Worm (Caenorhabditis elegans): Measurements from ENCODE around the gene srd-19.

The srd-19 gene

DNA sequence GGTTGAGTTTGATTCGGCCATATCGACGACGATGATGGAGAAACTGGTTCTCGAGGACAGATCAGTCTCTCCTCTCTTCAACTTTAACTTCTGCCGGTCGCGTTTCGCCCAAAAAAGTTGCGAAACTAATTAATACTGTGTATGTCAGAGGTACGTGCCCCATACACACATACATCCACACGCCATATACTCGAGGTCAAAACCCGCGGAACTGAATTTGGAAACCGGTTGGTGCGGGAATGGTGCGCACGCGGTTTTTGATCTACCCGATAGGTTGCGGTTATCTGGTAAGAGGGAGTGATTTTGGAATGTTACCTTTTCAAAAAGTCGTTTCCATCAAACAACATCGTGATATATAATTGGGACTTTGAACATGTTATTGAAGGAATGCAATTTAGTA is 48.4 kb downstream of the srd-19 start, which contains the start of gene ifbp-1:
Gene ifbp-1, minus strand, starts transcription at position 85 of the 400 bp plus-strand sequence.
- no peak for TF ChIP-seq unc-120 (tag; optimal IDR thresholded peaks at IDR 0.05; ENCODE audit: poor library complexity, severe bottlenecking)
- no peak for TF ChIP-seq zip-8 (tag; optimal IDR thresholded peaks at IDR 0.05)
- no peak for TF ChIP-seq ham-2 (GFP tag; optimal IDR thresholded peaks at IDR 0.05)
- TF ChIP-seq ceh-43 (GFP tag; optimal IDR thresholded peaks at IDR 0.05), result no peak
- TF ChIP-seq mep-1 (tag; optimal IDR thresholded peaks at IDR 0.05), result no peak
- no peak for TF ChIP-seq M03D4.4 (tag; optimal IDR thresholded peaks at IDR 0.05)
- TF ChIP-seq sptf-1 (tag; optimal IDR thresholded peaks at IDR 0.05), result no peak
- no peak for TF ChIP-seq nhr-76 (tag; optimal IDR thresholded peaks at IDR 0.05)
- TF ChIP-seq unc-39 (tag; optimal IDR thresholded peaks at IDR 0.05), result no peak
- no peak for TF ChIP-seq elt-3 (tag; optimal IDR thresholded peaks at IDR 0.05)
- TF ChIP-seq unc-62 (GFP tag; optimal IDR thresholded peaks at IDR 0.05), result no peak
- TF ChIP-seq lin-32 (GFP tag; optimal IDR thresholded peaks at IDR 0.05), result no peak
- no peak for TF ChIP-seq flh-1 (GFP tag; optimal IDR thresholded peaks at IDR 0.05)
- TF ChIP-seq pha-4 (tag; optimal IDR thresholded peaks at IDR 0.05), result no peak
- no peak for TF ChIP-seq sem-2 (GFP tag; optimal IDR thresholded peaks at IDR 0.05)
- TF ChIP-seq nhr-28 (tag; optimal IDR thresholded peaks at IDR 0.05), result no peak
